Fruit fly (Drosophila melanogaster): ENCODE results near the gene CG17944.

The CG17944 gene

dm6 chr3R:7317107-7317506 is 44.8 kb downstream of the CG17944 start, which contains the start of gene CG10029:
Gene CG10029, minus strand, starts transcription at chr3R:7317207.
- TF ChIP-seq Sox14 (GFP tag; optimal IDR thresholded peaks at IDR 0.05), result no peak
- no peak for TF ChIP-seq CG9139 (GFP tag; optimal IDR thresholded peaks at IDR 0.05)
- no peak for TF ChIP-seq pdm3 (GFP tag; optimal IDR thresholded peaks at IDR 0.05)
- TF ChIP-seq CG3032 (tag; optimal IDR thresholded peaks at IDR 0.05), result no peak
- no peak for TF ChIP-seq CG11294 (GFP tag; IDR thresholded peaks at IDR 0.05)
- TF ChIP-seq CG6276 (GFP tag; optimal IDR thresholded peaks at IDR 0.05), result no peak
- no peak for TF ChIP-seq fd59A (GFP tag; optimal IDR thresholded peaks at IDR 0.05)
- no peak for TF ChIP-seq Eip93F (GFP tag; optimal IDR thresholded peaks at IDR 0.05)
- no peak for TF ChIP-seq vri (GFP tag; optimal IDR thresholded peaks at IDR 0.05)
- no peak for TF ChIP-seq lz (GFP tag; optimal IDR thresholded peaks at IDR 0.05)
- no peak for TF ChIP-seq cyc (GFP tag; optimal IDR thresholded peaks at IDR 0.05)
- TF ChIP-seq CG10669 (GFP tag; optimal IDR thresholded peaks at IDR 0.05), result no peak
- TF ChIP-seq CG8319 (GFP tag; optimal IDR thresholded peaks at IDR 0.05), result no peak
- TF ChIP-seq CG6163 (GFP tag; IDR thresholded peaks at IDR 0.05), result no peak
- TF ChIP-seq CG8119 (GFP tag; IDR thresholded peaks at IDR 0.05), result no peak

DNA sequence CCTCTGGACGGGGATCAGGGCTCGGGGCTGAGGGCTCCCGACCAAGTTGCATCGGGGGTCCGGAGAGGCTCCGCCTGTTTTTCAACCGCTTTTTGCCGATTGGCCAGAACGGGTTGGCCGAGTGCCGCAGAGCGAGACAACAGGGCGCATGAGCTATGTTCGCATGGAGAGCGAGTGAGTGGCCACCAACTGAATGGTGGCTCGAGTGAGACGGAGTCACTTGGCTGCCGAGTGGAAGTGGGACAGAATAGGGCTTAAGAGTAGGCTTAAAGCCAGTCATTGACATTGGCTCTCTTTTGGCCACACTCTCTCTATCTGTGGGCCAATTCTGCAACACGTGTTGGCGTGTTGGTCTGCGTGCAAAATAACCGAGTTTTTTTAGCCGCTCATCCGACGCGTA is 48.9 kb downstream of the CG17944 start:
- TF ChIP-seq Sox102F (GFP tag; optimal IDR thresholded peaks at IDR 0.05) (no peak), Eip78C (GFP tag) (peak; percentile 9)

All from whole organism, prepupa.